Worm (Caenorhabditis elegans): Measurements from ENCODE around the gene pmk-2.

ce11 chrIV:8159995-8160394, 16.7 kb downstream of the pmk-2 start:
- TF ChIP-seq tab-1 (GFP tag; IDR thresholded peaks at IDR 0.05) (no peak), flt-1 (GFP tag; IDR thresholded peaks at IDR 0.05) (no peak), ztf-29 (GFP tag; IDR thresholded peaks at IDR 0.05) (no peak), ztf-23 (GFP tag; IDR thresholded peaks at IDR 0.05) (no peak), cog-1 (tag; optimal IDR thresholded peaks at IDR 0.05) (no peak), klf-2 (GFP tag; conservative IDR thresholded peaks at IDR 0.05) (no peak), ref-1 (GFP tag; conservative IDR thresholded peaks at IDR 0.05) (no peak), T22C8.4 (GFP tag; IDR thresholded peaks at IDR 0.05) (no peak), med-1 (GFP tag; optimal IDR thresholded peaks at IDR 0.05; ENCODE audit: insufficient read depth) (no peak)

All from whole organism, midembryonic.